Worm (Caenorhabditis elegans) whole organism, late embryonic: ENCODE data around the gene cash-1.

ENCODE experiments used
- ama-1 ChIP-seq: fragments of 150-350 bp; optimal IDR thresholded peaks from 2 replicates; lab custom pipeline; 2014
- ceh-31 ChIP-seq: sonication (generic microtip); optimal IDR thresholded peaks from 2 replicates; lab custom pipeline; 2016; ENCODE audit warnings: missing genetic modification characterization, missing compliant biosample characterization
- ceh-45 ChIP-seq: fragments of 200-800 bp; sonication (Bioruptor generic); IDR thresholded peaks from 2 replicates; pipeline ENCODE4 v1.3.6; 2022; ENCODE audit warnings: missing genetic modification reagents, missing genetic modification characterization, missing compliant biosample characterization
- elt-2 ChIP-seq: sonication (generic microtip); optimal IDR thresholded peaks from 2 replicates; lab custom pipeline; 2016; ENCODE audit warnings: missing genetic modification reagents, missing genetic modification characterization, missing compliant biosample characterization
- fax-1 ChIP-seq: sonication (generic microtip); optimal IDR thresholded peaks from 2 replicates; lab custom pipeline; 2016; ENCODE audit warnings: missing genotype, missing genetic modification characterization, missing compliant biosample characterization
- fkh-6 ChIP-seq: sonication (generic microtip); optimal IDR thresholded peaks from 2 replicates; lab custom pipeline; 2016; ENCODE audit warnings: missing genetic modification characterization, missing compliant biosample characterization
- lin-11 ChIP-seq: fragments of 200-800 bp; sonication (Bioruptor generic); optimal IDR thresholded peaks from 2 replicates; lab custom pipeline; 2018; ENCODE audit warnings: mild to moderate bottlenecking, missing genetic modification characterization, missing compliant biosample characterization
- rnt-1 ChIP-seq: sonication (generic microtip); optimal IDR thresholded peaks from 2 replicates; lab custom pipeline; 2016; ENCODE audit warnings: missing genetic modification characterization, missing compliant biosample characterization
- sox-4 ChIP-seq: sonication (generic microtip); optimal IDR thresholded peaks from 2 replicates; lab custom pipeline; 2017; ENCODE audit warnings: mild to moderate bottlenecking, missing genetic modification characterization, inconsistent platforms, missing compliant biosample characterization

ce11 chrV:10379761-10380160 lies 17.7 kb downstream of the cash-1 start:
- TF ChIP-seq lin-11 (tag; lab: Kevin White, UChicago) (no peak), fax-1 (tag; lab: Kevin White, UChicago) (no peak), fkh-6 (tag; lab: Kevin White, UChicago) (no peak), ceh-31 (tag; lab: Kevin White, UChicago) (no peak), sox-4 (tag; lab: Kevin White, UChicago) (no peak), ama-1 (lab: Kevin White, UChicago) (no peak), elt-2 (tag; lab: Kevin White, UChicago) (no peak), ceh-45 (no peak), rnt-1 (tag; lab: Kevin White, UChicago) (no peak)
